Fruit fly (Drosophila melanogaster): ENCODE results near the gene GC.

dm6 chr3L:1644920-1645567 is 15.9 kb upstream of the GC start, which contains the start of the genes alphaCOP and CG13919:
- TF ChIP-seq CG14655 (GFP tag; optimal IDR thresholded peaks at IDR 0.05), result peak; percentile 94
- no peak for TF ChIP-seq D1 (tag; optimal IDR thresholded peaks at IDR 0.05)
- peak; percentile 53 for TF ChIP-seq EcR (GFP tag; optimal IDR thresholded peaks at IDR 0.05)
- TF ChIP-seq CG10348 (GFP tag; IDR thresholded peaks at IDR 0.05), result peak; percentile 91
- no peak for TF ChIP-seq CG13204 (GFP tag; optimal IDR thresholded peaks at IDR 0.05)
- peak; percentile 98 for TF ChIP-seq CG4496 (GFP tag; IDR thresholded peaks at IDR 0.05)
- TF ChIP-seq Ets98B (GFP tag; IDR thresholded peaks at IDR 0.05), result peak; percentile 98
- peak; percentile 98 for TF ChIP-seq Pif1B (GFP tag; optimal IDR thresholded peaks at IDR 0.05)
- TF ChIP-seq gl (tag; optimal IDR thresholded peaks at IDR 0.05), result peak; percentile 92
- TF ChIP-seq fd96Ca (GFP tag; IDR thresholded peaks at IDR 0.05), result peak; percentile 95
- peak; percentile 98 for TF ChIP-seq Snoo (tag; optimal IDR thresholded peaks at IDR 0.05)

Data from whole organism, pupa.